Fruit fly (Drosophila melanogaster) ovary, adult (tissue): ENCODE measurements around the gene Ogdh.

Source experiments
- CG17801 ChIP-seq: fragments of 200-800 bp; optimal IDR thresholded peaks from 2 replicates; lab custom pipeline; 2019; ENCODE audit warnings: missing biosample characterization, mild to moderate bottlenecking, missing genetic modification characterization, moderate library complexity; ENCODE audit not compliant: partially characterized antibody

Ogdh gene

dm6 chr3L:16956003-16956767 lies 1.6 kb downstream of the Ogdh start:
- no peak for TF ChIP-seq CG17801 (GFP tag; lab: Kevin White, UChicago)

- TF ChIP-seq CG17801 (GFP tag; lab: Kevin White, UChicago), result no peak
Observed at dm6 chr3L:16956768-16957533, 2.3 kb downstream of the Ogdh start.

- no peak for TF ChIP-seq CG17801 (GFP tag; lab: Kevin White, UChicago)
Observed at dm6 chr3L:16957534-16958396, 3.1 kb downstream of the Ogdh start, which contains the start of gene Cpr73D. TSS of gene Cpr73D (minus strand) at chr3L:16957689.

- no peak for TF ChIP-seq CG17801 (GFP tag; lab: Kevin White, UChicago)
Observed at dm6 chr3L:16958397-16959080, 3.9 kb downstream of the Ogdh start.

dm6 chr3L:16969652-16970109 lies 15.1 kb downstream of the Ogdh start, which contains the start of gene Exn:
TSS of gene Exn (plus strand) at chr3L:16970013.
- peak; percentile 71 for TF ChIP-seq CG17801 (GFP tag; lab: Kevin White, UChicago)

dm6 chr3L:16971611-16972359 lies 17.2 kb downstream of the Ogdh start:
- TF ChIP-seq CG17801 (GFP tag; lab: Kevin White, UChicago), result no peak

dm6 chr3L:16974645-16975151 lies 20.1 kb downstream of the Ogdh start:
- no peak for TF ChIP-seq CG17801 (GFP tag; lab: Kevin White, UChicago)

dm6 chr3L:16975638-16976528 lies 21.3 kb downstream of the Ogdh start:
- no peak for TF ChIP-seq CG17801 (GFP tag; lab: Kevin White, UChicago)

- TF ChIP-seq CG17801 (GFP tag; lab: Kevin White, UChicago), result no peak
Observed at dm6 chr3L:16977311-16977710, 22.7 kb downstream of the Ogdh start.

dm6 chr3L:16978406-16978805 lies 23.8 kb downstream of the Ogdh start:
- TF ChIP-seq CG17801 (GFP tag; lab: Kevin White, UChicago), result no peak

- no peak for TF ChIP-seq CG17801 (GFP tag; lab: Kevin White, UChicago)
Observed at dm6 chr3L:16981114-16981648, 26.6 kb downstream of the Ogdh start.

- TF ChIP-seq CG17801 (GFP tag; lab: Kevin White, UChicago), result no peak
Observed at dm6 chr3L:16984042-16984441, 29.4 kb downstream of the Ogdh start.
